Worm (Caenorhabditis elegans) whole organism, L3 larva: ENCODE measurements around the gene Y49E10.18.

Source experiments
- R02D3.7 ChIP-seq: fragments of 150-350 bp; optimal IDR thresholded peaks from 2 replicates; lab custom pipeline; 2014; ENCODE audit warnings: missing biosample characterization, missing genetic modification characterization
- ZK546.5 ChIP-seq: sonication (generic microtip); optimal IDR thresholded peaks from 2 replicates; lab custom pipeline; 2017; ENCODE audit warnings: missing biosample characterization, missing genetic modification characterization
- aly-2 ChIP-seq: fragments of 150-350 bp; optimal IDR thresholded peaks from 2 replicates; lab custom pipeline; 2014; ENCODE audit warnings: missing biosample characterization, missing genetic modification characterization
- ama-1 ChIP-seq: fragments of 150-350 bp; optimal IDR thresholded peaks from 2 replicates; lab custom pipeline; 2018
- ceh-16 ChIP-seq: sonication (generic microtip); optimal IDR thresholded peaks from 2 replicates; lab custom pipeline; 2017; ENCODE audit warnings: missing biosample characterization, missing genetic modification characterization
- ceh-28 ChIP-seq: fragments of 150-350 bp; optimal IDR thresholded peaks from 2 replicates; lab custom pipeline; 2014; ENCODE audit warnings: missing biosample characterization, missing genetic modification reagents, missing genetic modification characterization
- ceh-82 ChIP-seq: fragments of 150-350 bp; optimal IDR thresholded peaks from 2 replicates; lab custom pipeline; 2014; ENCODE audit warnings: missing biosample characterization, missing genetic modification characterization
- ceh-9 ChIP-seq: sonication (generic microtip); optimal IDR thresholded peaks from 2 replicates; lab custom pipeline; 2018; ENCODE audit warnings: missing biosample characterization, missing genetic modification characterization
- daf-12 ChIP-seq: fragments of 150-350 bp; optimal IDR thresholded peaks from 2 replicates; lab custom pipeline; 2014; ENCODE audit warnings: missing biosample characterization, missing genetic modification reagents, missing genetic modification characterization
- egl-5 ChIP-seq: fragments of 150-350 bp; optimal IDR thresholded peaks from 2 replicates; lab custom pipeline; 2017; ENCODE audit warnings: missing biosample characterization, missing genetic modification reagents, missing genetic modification characterization, inconsistent platforms
- elt-1 ChIP-seq: fragments of 150-350 bp; optimal IDR thresholded peaks from 2 replicates; lab custom pipeline; 2014; ENCODE audit warnings: missing biosample characterization, missing genetic modification characterization
- elt-3 ChIP-seq, 3 experiments: fragments of 150-350 bp in 1 of 3; sonication (generic microtip) in 2 of 3; optimal IDR thresholded peaks; 2 replicates in 2 of 3; 4 replicates in 1 of 3; lab custom pipeline; 2014 to 2017; ENCODE audit warnings: missing biosample characterization in 3 of 3, missing genetic modification characterization in 3 of 3
- fkh-2 ChIP-seq: fragments of 150-350 bp; optimal IDR thresholded peaks from 2 replicates; lab custom pipeline; 2014; ENCODE audit warnings: missing biosample characterization, missing genetic modification reagents, missing genetic modification characterization
- fos-1 ChIP-seq: fragments of 150-350 bp; optimal IDR thresholded peaks from 2 replicates; lab custom pipeline; 2014; ENCODE audit warnings: missing biosample characterization, missing genetic modification characterization
- hmg-11 ChIP-seq: sonication (generic microtip); optimal IDR thresholded peaks from 2 replicates; lab custom pipeline; 2016; ENCODE audit warnings: missing genetic modification characterization, missing compliant biosample characterization
- jun-1 ChIP-seq: fragments of 150-350 bp; optimal IDR thresholded peaks from 2 replicates; lab custom pipeline; 2014; ENCODE audit warnings: missing biosample characterization, missing genetic modification reagents, missing genetic modification characterization
- lin-15B ChIP-seq: fragments of 150-350 bp; optimal IDR thresholded peaks from 2 replicates; lab custom pipeline; 2014; ENCODE audit warnings: missing biosample characterization, missing genetic modification characterization
- lsy-12 ChIP-seq: sonication (generic microtip); optimal IDR thresholded peaks from 2 replicates; lab custom pipeline; 2016; ENCODE audit warnings: mild to moderate bottlenecking, missing genetic modification characterization, missing compliant biosample characterization
- mdl-1 ChIP-seq: fragments of 150-350 bp; optimal IDR thresholded peaks from 2 replicates; lab custom pipeline; 2014; ENCODE audit warnings: missing biosample characterization, missing genetic modification characterization
- mml-1 ChIP-seq: fragments of 150-350 bp; sonication (generic microtip); optimal IDR thresholded peaks from 3 replicates; lab custom pipeline; 2014; ENCODE audit warnings: missing biosample characterization, missing genetic modification characterization
- nfya-1 ChIP-seq: sonication (generic microtip); optimal IDR thresholded peaks from 2 replicates; lab custom pipeline; 2017; ENCODE audit warnings: missing genetic modification characterization, mild to moderate bottlenecking, missing compliant biosample characterization, antibody characterized with exemption, moderate library complexity; ENCODE audit not compliant: insufficient read depth
- nhr-12 ChIP-seq: fragments of 150-350 bp; optimal IDR thresholded peaks from 2 replicates; lab custom pipeline; 2014; ENCODE audit warnings: missing biosample characterization, missing genetic modification characterization
- nhr-23 ChIP-seq: fragments of 150-350 bp; optimal IDR thresholded peaks from 2 replicates; lab custom pipeline; 2014; ENCODE audit warnings: missing biosample characterization, missing genetic modification reagents, missing genetic modification characterization
- nhr-25 ChIP-seq: sonication (generic microtip); optimal IDR thresholded peaks from 2 replicates; lab custom pipeline; 2017; ENCODE audit warnings: missing biosample characterization, missing genetic modification characterization
- nhr-28 ChIP-seq: fragments of 150-350 bp; optimal IDR thresholded peaks from 2 replicates; lab custom pipeline; 2014; ENCODE audit warnings: missing biosample characterization, missing genetic modification characterization
- nhr-43 ChIP-seq: sonication (generic microtip); optimal IDR thresholded peaks from 2 replicates; lab custom pipeline; 2016; ENCODE audit warnings: mild to moderate bottlenecking, missing genetic modification characterization, missing compliant biosample characterization; ENCODE audit not compliant: poor library complexity, severe bottlenecking
- nhr-67 ChIP-seq: fragments of 150-350 bp; optimal IDR thresholded peaks from 2 replicates; lab custom pipeline; 2014; ENCODE audit warnings: missing biosample characterization, missing genetic modification characterization
- nhr-76 ChIP-seq: fragments of 150-350 bp; sonication (generic microtip); optimal IDR thresholded peaks from 5 replicates; lab custom pipeline; 2014; ENCODE audit warnings: missing biosample characterization, missing genetic modification characterization
- nhr-77 ChIP-seq: fragments of 150-350 bp; optimal IDR thresholded peaks from 2 replicates; lab custom pipeline; 2014; ENCODE audit warnings: missing biosample characterization, missing genetic modification characterization
- pha-4 ChIP-seq: fragments of 150-350 bp; optimal IDR thresholded peaks from 2 replicates; lab custom pipeline; 2014; ENCODE audit warnings: missing biosample characterization, missing genetic modification reagents, missing genetic modification characterization
- pqm-1 ChIP-seq: fragments of 150-350 bp; optimal IDR thresholded peaks from 2 replicates; lab custom pipeline; 2017; ENCODE audit warnings: missing biosample characterization, missing genetic modification characterization, inconsistent platforms
- sea-2 ChIP-seq: fragments of 150-350 bp; sonication (generic microtip); optimal IDR thresholded peaks from 4 replicates; lab custom pipeline; 2014; ENCODE audit warnings: missing biosample characterization, missing genetic modification reagents, missing genetic modification characterization
- skn-1 ChIP-seq: fragments of 150-350 bp; optimal IDR thresholded peaks from 2 replicates; lab custom pipeline; 2014; ENCODE audit warnings: missing biosample characterization, missing genetic modification characterization
- snpc-4 ChIP-seq: fragments of 150-350 bp; optimal IDR thresholded peaks from 2 replicates; lab custom pipeline; 2014; ENCODE audit warnings: missing biosample characterization, missing genetic modification characterization
- tbx-2 ChIP-seq: sonication (generic microtip); optimal IDR thresholded peaks from 2 replicates; lab custom pipeline; 2016; ENCODE audit warnings: mild to moderate bottlenecking, missing genetic modification characterization, missing compliant biosample characterization
- unc-39 ChIP-seq: sonication (generic microtip); optimal IDR thresholded peaks from 4 replicates; lab custom pipeline; 2017; ENCODE audit warnings: missing biosample characterization, missing genetic modification characterization
- ztf-11 ChIP-seq: fragments of 150-350 bp; optimal IDR thresholded peaks from 2 replicates; lab custom pipeline; 2014; ENCODE audit warnings: missing biosample characterization, missing genetic modification characterization
- ztf-4 ChIP-seq: fragments of 150-350 bp; optimal IDR thresholded peaks from 2 replicates; lab custom pipeline; 2014; ENCODE audit warnings: missing biosample characterization, missing genetic modification characterization

Gene Y49E10.18

DNA sequence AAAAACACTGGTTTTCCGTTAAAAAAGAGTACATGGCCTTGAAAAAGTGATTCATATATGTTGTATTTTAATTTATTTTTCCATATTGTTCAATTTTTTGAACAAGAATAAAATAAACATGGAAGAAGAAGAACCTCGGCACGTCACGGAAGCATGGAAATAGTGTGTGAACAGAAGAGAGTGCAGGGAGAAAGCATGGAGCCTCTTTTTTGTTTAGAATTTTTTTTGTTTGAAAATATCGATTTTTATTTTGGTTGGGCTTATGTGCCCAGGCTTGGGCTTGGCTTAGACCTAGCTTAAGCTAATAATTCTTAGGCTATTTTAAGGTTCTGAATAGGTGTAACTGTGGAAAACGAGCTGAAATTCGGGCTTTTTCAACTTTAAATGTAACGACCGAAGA, 24.2 kb downstream of the Y49E10.18 start, which contains the start of gene tat-1:
Gene tat-1 (minus strand): TSS at position 11 of the 400 bp plus-strand sequence.
- TF ChIP-seq pha-4: no peak
- TF ChIP-seq ztf-11: no peak
- no peak for TF ChIP-seq sea-2 (GFP tag; lab: Kevin White, UChicago)
- TF ChIP-seq ceh-9: no peak
- no peak for TF ChIP-seq R02D3.7 (tag; lab: Kevin White, UChicago)
- no peak for TF ChIP-seq pqm-1 (tag; lab: Kevin White, UChicago)
- TF ChIP-seq nfya-1: no peak
- TF ChIP-seq nhr-76 (tag; lab: Kevin White, UChicago): no peak
- peak; percentile 53 for TF ChIP-seq ceh-28 (tag; lab: Kevin White, UChicago)
- TF ChIP-seq mdl-1 (tag; lab: Kevin White, UChicago): no peak
- TF ChIP-seq snpc-4 (tag; lab: Kevin White, UChicago): no peak
- TF ChIP-seq hmg-11 (tag; lab: Kevin White, UChicago): peak; percentile 58
- TF ChIP-seq egl-5: no peak
- TF ChIP-seq ceh-82: no peak
- TF ChIP-seq ama-1 (lab: Kevin White, UChicago): no peak

DNA sequence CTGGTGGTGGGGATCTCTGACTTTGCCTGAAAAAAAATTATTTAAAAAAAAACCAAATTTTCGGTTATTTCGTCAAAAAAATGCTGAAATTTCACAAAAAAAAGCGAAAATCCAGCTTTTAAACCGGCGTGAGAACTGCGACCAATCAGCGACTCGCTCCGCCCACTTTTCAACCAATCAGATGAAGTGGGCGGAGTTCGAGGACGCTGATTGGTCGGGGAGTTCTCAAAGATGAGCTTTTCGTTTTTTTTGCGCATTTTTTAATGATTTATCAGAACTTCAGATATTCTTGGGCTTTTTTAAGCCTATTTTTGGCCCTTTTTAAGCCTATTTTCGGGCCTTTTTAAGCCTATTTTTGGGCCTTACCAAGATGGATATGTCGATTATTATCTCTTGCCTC, 25.6 kb downstream of the Y49E10.18 start:
- TF ChIP-seq nhr-25 (tag; lab: Kevin White, UChicago): no peak
- TF ChIP-seq nfya-1: peak; percentile 93

DNA sequence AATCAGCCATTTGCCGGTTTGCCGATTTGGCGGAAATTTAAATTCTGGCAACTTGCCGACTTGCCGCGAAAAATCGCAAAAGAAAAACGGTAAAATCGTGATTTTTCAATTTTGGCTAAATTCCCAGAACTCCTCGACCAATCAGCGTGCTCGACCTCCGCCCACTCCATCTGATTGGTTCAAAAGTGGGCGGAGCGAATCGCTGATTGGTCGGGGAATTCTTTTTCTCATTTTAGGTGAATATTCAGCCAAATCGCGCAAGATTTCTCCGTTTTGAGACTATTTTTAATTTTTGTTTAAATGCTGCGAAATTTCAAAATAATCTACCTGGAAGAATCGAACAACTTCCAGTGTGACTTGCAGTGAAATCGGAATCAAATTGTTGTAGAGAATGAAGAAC, 31.4 kb downstream of the Y49E10.18 start:
- TF ChIP-seq nfya-1: peak; percentile 91
- TF ChIP-seq daf-12 (tag; lab: Kevin White, UChicago): no peak

DNA sequence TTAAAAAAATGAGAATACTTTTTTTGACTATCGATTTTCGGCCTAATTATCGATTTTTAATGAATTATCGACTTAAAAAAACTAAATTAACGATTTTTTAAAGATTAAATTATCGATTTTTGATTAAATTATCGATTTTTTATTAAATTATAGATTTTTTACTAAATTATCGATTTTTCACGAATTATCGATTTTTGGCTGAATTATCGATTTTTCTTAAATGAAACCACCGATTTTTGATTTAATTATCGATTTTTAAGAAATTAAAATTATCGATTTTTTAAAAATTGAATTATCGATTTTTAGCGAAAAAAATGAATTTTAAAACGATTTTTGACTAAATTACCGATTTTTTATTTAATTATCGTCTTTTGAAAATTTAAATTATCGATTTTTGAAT, 34.2 kb downstream of the Y49E10.18 start:
- TF ChIP-seq ceh-28 (tag; lab: Kevin White, UChicago): peak; percentile 98
- TF ChIP-seq skn-1 (tag; lab: Kevin White, UChicago): no peak
- no peak for TF ChIP-seq elt-3 (tag; optimal IDR thresholded peaks at IDR 0.05; lab: Kevin White, UChicago)

DNA sequence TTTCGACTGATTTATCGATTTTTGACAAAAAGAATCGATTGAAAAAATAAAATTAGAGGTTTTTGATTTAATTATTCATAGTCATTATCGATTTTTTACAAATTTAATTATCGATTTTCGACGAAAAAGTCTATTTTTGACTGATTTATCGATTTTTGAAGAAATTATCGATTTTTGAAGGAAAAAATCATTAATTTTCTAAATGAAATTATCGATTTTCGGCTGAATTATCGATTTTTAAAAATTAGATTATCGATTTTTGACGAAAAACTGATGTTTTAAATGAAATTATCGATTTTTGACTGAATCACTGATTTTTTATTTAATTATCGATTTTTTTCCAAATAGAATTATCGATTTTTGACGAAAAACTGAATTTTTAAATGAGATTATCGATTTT, 34.8 kb downstream of the Y49E10.18 start:
- no peak for TF ChIP-seq unc-39 (tag; lab: Kevin White, UChicago)
- no peak for TF ChIP-seq nhr-67 (tag; lab: Kevin White, UChicago)
- peak; percentile 97 for TF ChIP-seq ceh-28 (tag; lab: Kevin White, UChicago)

DNA sequence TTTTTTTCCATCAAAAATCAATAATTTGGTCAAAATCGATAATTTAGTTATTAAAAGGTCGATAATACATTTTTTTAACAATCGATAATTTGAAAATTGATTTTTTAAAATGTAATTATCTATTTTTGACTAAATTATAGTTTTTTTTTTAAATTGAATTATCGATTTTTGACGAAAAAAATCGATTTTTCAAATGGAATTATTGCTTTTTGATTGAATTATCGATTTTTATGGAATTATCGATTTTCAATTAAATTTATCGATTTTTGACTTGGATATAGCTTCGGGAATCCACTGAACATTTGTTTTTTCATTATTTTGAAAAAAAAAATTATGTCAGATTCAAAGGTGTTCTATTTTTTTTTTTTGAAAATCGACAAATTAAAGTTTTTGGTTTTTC, 35.6 kb downstream of the Y49E10.18 start:
- TF ChIP-seq fos-1 (tag; lab: Kevin White, UChicago): no peak
- no peak for TF ChIP-seq lin-15B (tag; lab: Kevin White, UChicago)
- peak; percentile 93 for TF ChIP-seq ceh-28 (tag; lab: Kevin White, UChicago)

DNA sequence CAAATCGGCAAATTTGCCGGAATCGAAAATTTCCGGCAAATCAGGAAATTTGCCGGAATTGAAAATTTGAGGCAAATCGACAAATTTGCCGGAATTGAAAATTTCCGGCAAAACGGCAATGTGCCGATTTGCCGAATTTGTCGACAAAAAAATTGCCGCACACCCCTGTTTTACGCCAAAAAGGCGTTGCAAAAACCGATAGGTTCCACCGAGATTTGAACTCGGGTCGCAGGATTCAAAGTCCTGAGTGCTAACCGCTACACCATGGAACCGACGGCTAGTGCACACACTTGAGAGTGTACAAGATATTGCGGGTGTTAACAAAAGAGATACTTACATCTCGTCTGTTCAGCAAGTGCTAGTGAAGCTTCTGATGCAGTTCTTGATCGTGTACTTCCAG, 46.2 kb downstream of the Y49E10.18 start:
- TF ChIP-seq sea-2 (GFP tag; lab: Kevin White, UChicago) (no peak), ceh-16 (tag; lab: Kevin White, UChicago) (no peak), tbx-2 (tag; lab: Kevin White, UChicago) (no peak), daf-12 (tag; lab: Kevin White, UChicago) (no peak), ceh-82 (no peak), mml-1 (tag; lab: Kevin White, UChicago) (no peak), nhr-25 (tag; lab: Kevin White, UChicago) (no peak), nfya-1 (peak; percentile 21), mdl-1 (tag; lab: Kevin White, UChicago) (no peak), lin-15B (tag; lab: Kevin White, UChicago) (peak; percentile 26), elt-3 (tag; optimal IDR thresholded peaks at IDR 0.05; lab: Kevin White, UChicago) (no peak), ztf-4 (tag; lab: Kevin White, UChicago) (no peak), aly-2 (tag; lab: Kevin White, UChicago) (no peak), pqm-1 (tag; lab: Kevin White, UChicago) (no peak), pha-4 (no peak), nhr-77 (tag; lab: Kevin White, UChicago) (no peak), fos-1 (tag; lab: Kevin White, UChicago) (no peak), ZK546.5 (tag; lab: Kevin White, UChicago) (no peak), nhr-43 (tag; lab: Kevin White, UChicago) (peak; percentile 37), nhr-23 (no peak), snpc-4 (tag; lab: Kevin White, UChicago) (no peak), nhr-12 (tag; lab: Kevin White, UChicago) (no peak), lsy-12 (tag; lab: Kevin White, UChicago) (peak; percentile 27), hmg-11 (tag; lab: Kevin White, UChicago) (no peak), unc-39 (tag; lab: Kevin White, UChicago) (no peak), nhr-28 (no peak), fkh-2 (tag; lab: Kevin White, UChicago) (no peak), elt-1 (tag; lab: Kevin White, UChicago) (no peak), skn-1 (tag; lab: Kevin White, UChicago) (no peak), jun-1 (tag; lab: Kevin White, UChicago) (no peak)
